Worm (Caenorhabditis elegans) whole organism, young adult: Measurements from ENCODE around the gene M05D6.5.
A peak's percentile ranks its signal among the peaks of the same experiment; 100 is the strongest.

ENCODE experiments used
- B0019.2 ChIP-seq: fragments of 200-800 bp; sonication (Bioruptor generic); conservative IDR thresholded peaks from 2 replicates; pipeline ENCODE4 v1.3.6; 2022; ENCODE audit warnings: missing genetic modification reagents, missing genetic modification characterization, missing compliant biosample characterization
- F10E7.11 ChIP-seq: sonication (generic microtip); optimal IDR thresholded peaks from 2 replicates; lab custom pipeline; 2017; ENCODE audit warnings: mild to moderate bottlenecking, missing genetic modification characterization, moderate library complexity, missing compliant biosample characterization
- F37B4.10 ChIP-seq: fragments of 200-800 bp; sonication (Bioruptor generic); IDR thresholded peaks from 2 replicates; pipeline ENCODE4 v1.3.6; 2022; ENCODE audit warnings: missing genetic modification characterization, missing compliant biosample characterization
- F49E8.2 ChIP-seq: sonication (generic microtip); optimal IDR thresholded peaks from 3 replicates; lab custom pipeline; 2017; ENCODE audit warnings: missing genetic modification characterization, mild to moderate bottlenecking, missing compliant biosample characterization, antibody characterized with exemption, moderate library complexity; ENCODE audit not compliant: insufficient read depth
- F57C9.4 ChIP-seq: sonication (generic microtip); optimal IDR thresholded peaks from 2 replicates; lab custom pipeline; 2017; ENCODE audit warnings: mild to moderate bottlenecking, missing genetic modification characterization, missing compliant biosample characterization
- T07F8.4 ChIP-seq: sonication (generic microtip); optimal IDR thresholded peaks from 2 replicates; lab custom pipeline; 2016; ENCODE audit warnings: mild to moderate bottlenecking, missing genetic modification characterization, moderate library complexity, missing compliant biosample characterization
- T26A5.8 ChIP-seq: sonication (generic microtip); optimal IDR thresholded peaks from 2 replicates; lab custom pipeline; 2016; ENCODE audit warnings: missing genetic modification characterization, missing compliant biosample characterization
- Y67H2A.10 ChIP-seq: fragments of 200-800 bp; sonication (Bioruptor generic); conservative IDR thresholded peaks from 2 replicates; pipeline ENCODE4 v1.3.6; 2022; ENCODE audit warnings: missing genetic modification reagents, missing genetic modification characterization, missing compliant biosample characterization
- ZK185.1 ChIP-seq: sonication (generic microtip); optimal IDR thresholded peaks from 2 replicates; lab custom pipeline; 2016; ENCODE audit warnings: mild to moderate bottlenecking, missing genetic modification characterization, missing compliant biosample characterization; ENCODE audit not compliant: poor library complexity, severe bottlenecking
- aptf-3 ChIP-seq: fragments of 200-800 bp; sonication (Bioruptor generic); IDR thresholded peaks from 2 replicates; pipeline ENCODE4 v1.3.6; 2022; ENCODE audit warnings: missing genetic modification characterization, missing compliant biosample characterization
- athp-1 ChIP-seq: sonication (generic microtip); optimal IDR thresholded peaks from 2 replicates; lab custom pipeline; 2017; ENCODE audit warnings: mild to moderate bottlenecking, missing genetic modification characterization, missing compliant biosample characterization
- attf-3 ChIP-seq: fragments of 200-800 bp; sonication (Bioruptor generic); conservative IDR thresholded peaks from 2 replicates; pipeline ENCODE4 v1.3.6; 2022; ENCODE audit warnings: missing genetic modification reagents, missing genetic modification characterization, missing compliant biosample characterization
- attf-5 ChIP-seq: fragments of 200-800 bp; sonication (Bioruptor generic); optimal IDR thresholded peaks from 2 replicates; lab custom pipeline; 2018; ENCODE audit warnings: mild to moderate bottlenecking, missing genetic modification characterization, missing compliant biosample characterization
- cebp-1 ChIP-seq, 2 experiments: fragments of 200-800 bp in 1 of 2; sonication (Bioruptor generic) in 1 of 2; sonication (generic microtip) in 1 of 2; IDR thresholded peaks in 1 of 2; optimal IDR thresholded peaks in 1 of 2; 2 replicates each; pipeline versions ENCODE4 v1.3.6 to Lab custom; 2017 to 2022; ENCODE audit warnings: missing compliant biosample characterization in 2 of 2, missing genetic modification characterization in 2 of 2, mild to moderate bottlenecking in 1 of 2, missing genetic modification reagents in 1 of 2, moderate library complexity in 1 of 2
- ceh-100 ChIP-seq: fragments of 200-800 bp; sonication (Bioruptor generic); IDR thresholded peaks from 2 replicates; pipeline ENCODE4 v1.3.6; 2022; ENCODE audit warnings: missing genetic modification reagents, missing genetic modification characterization, missing compliant biosample characterization
- ceh-40 ChIP-seq: fragments of 200-800 bp; sonication (Bioruptor generic); IDR thresholded peaks from 2 replicates; pipeline ENCODE4 v1.3.6; 2022; ENCODE audit warnings: missing genetic modification characterization, missing compliant biosample characterization
- chd-7 ChIP-seq: sonication (generic microtip); optimal IDR thresholded peaks from 2 replicates; lab custom pipeline; 2016; ENCODE audit warnings: mild to moderate bottlenecking, missing genetic modification characterization, moderate library complexity, missing compliant biosample characterization
- die-1 ChIP-seq: sonication (generic microtip); optimal IDR thresholded peaks from 2 replicates; lab custom pipeline; 2016; ENCODE audit warnings: missing genotype, mild to moderate bottlenecking, missing genetic modification characterization, missing compliant biosample characterization
- efl-1 ChIP-seq: fragments of 150-350 bp; optimal IDR thresholded peaks from 2 replicates; lab custom pipeline; 2014; ENCODE audit warnings: missing biosample characterization, missing genetic modification reagents, missing genetic modification characterization
- egl-44 ChIP-seq: fragments of 200-800 bp; sonication (Bioruptor generic); IDR thresholded peaks from 2 replicates; pipeline ENCODE4 v1.3.6; 2022; ENCODE audit warnings: missing genetic modification reagents, missing genetic modification characterization, missing compliant biosample characterization
- ets-4 ChIP-seq: fragments of 200-800 bp; sonication (Bioruptor generic); optimal IDR thresholded peaks from 2 replicates; lab custom pipeline; 2018; ENCODE audit warnings: mild to moderate bottlenecking, missing genetic modification characterization, missing compliant biosample characterization
- hlh-26 ChIP-seq: fragments of 200-800 bp; sonication (Bioruptor generic); conservative IDR thresholded peaks from 2 replicates; pipeline ENCODE4 v1.3.6; 2022; ENCODE audit warnings: missing genetic modification reagents, missing genetic modification characterization, missing compliant biosample characterization
- hmg-1.2 ChIP-seq: fragments of 200-800 bp; sonication (Bioruptor generic); IDR thresholded peaks from 2 replicates; pipeline ENCODE4 v1.3.6; 2022; ENCODE audit warnings: missing genetic modification reagents, missing genetic modification characterization, missing compliant biosample characterization
- lin-40 ChIP-seq: sonication (generic microtip); optimal IDR thresholded peaks from 2 replicates; lab custom pipeline; 2016; ENCODE audit warnings: missing genetic modification characterization, mild to moderate bottlenecking, missing compliant biosample characterization, missing genotype, missing genetic modification reagents
- lin-54 ChIP-seq: fragments of 200-800 bp; sonication (Bioruptor generic); optimal IDR thresholded peaks from 2 replicates; lab custom pipeline; 2018; ENCODE audit warnings: mild to moderate bottlenecking, missing genetic modification characterization, missing compliant biosample characterization
- lsl-1 ChIP-seq: fragments of 200-800 bp; sonication (Bioruptor generic); optimal IDR thresholded peaks from 2 replicates; lab custom pipeline; 2018; ENCODE audit warnings: mild to moderate bottlenecking, missing genetic modification characterization, moderate library complexity, missing compliant biosample characterization
- madf-10 ChIP-seq: sonication (generic microtip); optimal IDR thresholded peaks from 2 replicates; lab custom pipeline; 2016; ENCODE audit warnings: mild to moderate bottlenecking, missing genetic modification characterization, missing compliant biosample characterization
- madf-6 ChIP-seq: fragments of 200-800 bp; sonication (Bioruptor generic); IDR thresholded peaks from 2 replicates; pipeline ENCODE4 v1.3.6; 2022; ENCODE audit warnings: missing genetic modification reagents, missing genetic modification characterization, missing compliant biosample characterization
- mxl-1 ChIP-seq: sonication (generic microtip); optimal IDR thresholded peaks from 2 replicates; lab custom pipeline; 2016; ENCODE audit warnings: missing genetic modification characterization, missing compliant biosample characterization
- nfya-2 ChIP-seq: fragments of 200-800 bp; sonication (Bioruptor generic); IDR thresholded peaks from 2 replicates; pipeline ENCODE4 v1.3.6; 2022; ENCODE audit warnings: missing genetic modification reagents, missing genetic modification characterization, missing compliant biosample characterization
- nhr-120 ChIP-seq: fragments of 200-800 bp; sonication (Bioruptor generic); IDR thresholded peaks from 2 replicates; pipeline ENCODE4 v1.3.6; 2022; ENCODE audit warnings: missing genetic modification characterization, missing compliant biosample characterization
- nhr-27 ChIP-seq: fragments of 200-800 bp; sonication (Bioruptor generic); optimal IDR thresholded peaks from 2 replicates; lab custom pipeline; 2018; ENCODE audit warnings: mild to moderate bottlenecking, missing genetic modification characterization, moderate library complexity, missing compliant biosample characterization
- repo-1 ChIP-seq: sonication (generic microtip); optimal IDR thresholded peaks from 2 replicates; lab custom pipeline; 2017; ENCODE audit warnings: mild to moderate bottlenecking, missing genetic modification characterization, missing compliant biosample characterization
- rpc-1 ChIP-seq, 2 experiments: fragments of 150-350 bp in 1 of 2; sonication (generic microtip) in 1 of 2; optimal IDR thresholded peaks; 2 replicates each; lab custom pipeline; 2014 to 2018; ENCODE audit warnings: missing biosample characterization in 1 of 2, missing genetic modification characterization in 1 of 2, missing genetic modification reagents in 1 of 2, missing genotype in 1 of 2
- sdz-38 ChIP-seq: sonication (generic microtip); optimal IDR thresholded peaks from 2 replicates; lab custom pipeline; 2016; ENCODE audit warnings: missing genotype, missing genetic modification characterization, missing compliant biosample characterization
- snpc-3.4 ChIP-seq: sonication (generic microtip); optimal IDR thresholded peaks from 2 replicates; lab custom pipeline; 2017; ENCODE audit warnings: missing genetic modification characterization, mild to moderate bottlenecking, missing compliant biosample characterization, antibody characterized with exemption, moderate library complexity, missing genotype, missing genetic modification reagents
- snpc-4 ChIP-seq, 5 experiments: fragments of 150-350 bp in 1 of 5; sonication (generic microtip) in 4 of 5; optimal IDR thresholded peaks; 2 replicates each; lab custom pipeline; 2014 to 2018; ENCODE audit warnings: missing genetic modification characterization in 5 of 5, missing biosample characterization in 3 of 5, antibody characterized with exemption in 2 of 5, mild to moderate bottlenecking in 2 of 5, missing compliant biosample characterization in 2 of 5, missing genotype in 2 of 5, moderate library complexity in 2 of 5, missing genetic modification reagents in 1 of 5
- sptf-2 ChIP-seq: fragments of 200-800 bp; sonication (Bioruptor generic); optimal IDR thresholded peaks from 2 replicates; lab custom pipeline; 2018; ENCODE audit warnings: mild to moderate bottlenecking, missing genetic modification characterization, missing compliant biosample characterization
- tbp1 ChIP-seq: fragments of 200-800 bp; sonication (Bioruptor generic); optimal IDR thresholded peaks from 2 replicates; lab custom pipeline; 2018; ENCODE audit warnings: mild to moderate bottlenecking, missing genetic modification characterization, missing compliant biosample characterization
- tbx-9 ChIP-seq: sonication (generic microtip); optimal IDR thresholded peaks from 2 replicates; lab custom pipeline; 2016; ENCODE audit warnings: borderline replicate concordance, missing genetic modification characterization, inconsistent platforms, missing compliant biosample characterization
- zim-3 ChIP-seq: sonication (generic microtip); optimal IDR thresholded peaks from 2 replicates; lab custom pipeline; 2017; ENCODE audit warnings: mild to moderate bottlenecking, missing genetic modification characterization, moderate library complexity, missing compliant biosample characterization
- ztf-22 ChIP-seq: fragments of 200-800 bp; sonication (Bioruptor generic); optimal IDR thresholded peaks from 2 replicates; lab custom pipeline; 2018; ENCODE audit warnings: mild to moderate bottlenecking, missing genetic modification characterization, moderate library complexity, missing compliant biosample characterization
- ztf-25 ChIP-seq: fragments of 200-800 bp; sonication (Bioruptor generic); IDR thresholded peaks from 2 replicates; pipeline ENCODE4 v1.3.6; 2022; ENCODE audit warnings: missing genetic modification reagents, missing genetic modification characterization, missing compliant biosample characterization
- ztf-28 ChIP-seq: fragments of 200-800 bp; sonication (Bioruptor generic); IDR thresholded peaks from 2 replicates; pipeline ENCODE4 v1.3.6; 2022; ENCODE audit warnings: missing genetic modification reagents, missing genetic modification characterization, missing compliant biosample characterization

Gene M05D6.5

ce11 chrII:8466874-8467273 lies 15.1 kb downstream of the M05D6.5 start, which contains the start of gene F22B5.10:
TSS of gene F22B5.10 (plus strand) at chrII:8467174.
- TF ChIP-seq snpc-3.4 (tag; lab: Kevin White, UChicago) (peak; percentile 20), madf-10 (tag; lab: Kevin White, UChicago) (no peak), sptf-2 (GFP tag; lab: Kevin White, UChicago) (no peak), snpc-4 (GFP tag; optimal IDR thresholded peaks at IDR 0.05; lab: Kevin White, UChicago) (no peak), snpc-4 (tag; optimal IDR thresholded peaks at IDR 0.05; lab: Kevin White, UChicago) (no peak), hmg-1.2 (GFP tag; lab: Robert Waterston, UW) (no peak)
- TF ChIP-seq, all 124 proteins: peak for 1

DNA sequence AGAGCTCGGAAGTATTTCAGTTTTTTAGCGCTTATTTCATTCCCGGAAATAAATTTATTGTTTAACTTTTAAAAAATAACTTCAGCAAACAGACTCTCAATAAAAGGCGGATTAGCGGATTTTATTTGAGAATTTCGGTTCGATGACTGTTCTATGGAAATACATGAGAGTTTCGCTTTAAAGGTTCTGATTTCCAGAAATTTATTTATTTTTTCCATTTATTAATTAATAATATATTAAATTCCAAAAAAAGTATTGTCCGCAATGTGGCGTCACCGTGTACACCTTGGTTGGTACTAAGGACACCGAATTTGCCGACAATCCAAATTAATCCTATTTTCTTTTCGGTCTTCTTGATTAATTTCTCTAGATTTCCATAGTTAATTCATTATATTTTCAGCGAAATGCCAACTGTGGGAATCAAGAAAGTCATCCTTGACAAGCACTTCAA lies 17.5 kb downstream of the M05D6.5 start, which contains the start of gene fars-3:
Gene fars-3, plus strand, starts transcription at position 401 of the 451 bp plus-strand sequence.
- no peak for TF ChIP-seq ZK185.1 (tag; lab: Kevin White, UChicago)
- peak; percentile 57 for TF ChIP-seq athp-1 (tag; lab: Kevin White, UChicago)
- TF ChIP-seq sdz-38 (tag; lab: Kevin White, UChicago) = no peak
- no peak for TF ChIP-seq F57C9.4 (tag; lab: Kevin White, UChicago)
- no peak for TF ChIP-seq repo-1 (tag; lab: Kevin White, UChicago)
- TF ChIP-seq cebp-1 (GFP tag; IDR thresholded peaks at IDR 0.05; lab: Robert Waterston, UW) = no peak
- TF ChIP-seq cebp-1 (tag; optimal IDR thresholded peaks at IDR 0.05; lab: Kevin White, UChicago) = peak; percentile 55
- TF ChIP-seq lin-40 = no peak
- TF ChIP-seq attf-5 (GFP tag; lab: Kevin White, UChicago) = no peak
- peak; percentile 14 for TF ChIP-seq snpc-4 (GFP tag; optimal IDR thresholded peaks at IDR 0.05; lab: Kevin White, UChicago)
- TF ChIP-seq snpc-4 (tag; optimal IDR thresholded peaks at IDR 0.05; lab: Kevin White, UChicago) = peak in 1 of 4 experiments; percentile 41
- TF ChIP-seq hlh-26 = no peak
- no peak for TF ChIP-seq rpc-1 (optimal IDR thresholded peaks at IDR 0.05; lab: Kevin White, UChicago)
- no peak for TF ChIP-seq rpc-1 (tag; optimal IDR thresholded peaks at IDR 0.05; lab: Kevin White, UChicago)
- TF ChIP-seq T26A5.8 (tag; lab: Kevin White, UChicago) = peak; percentile 0
- TF ChIP-seq sptf-2 (GFP tag; lab: Kevin White, UChicago) = no peak
- peak; percentile 55 for TF ChIP-seq nhr-27
- peak; percentile 2 for TF ChIP-seq lsl-1 (GFP tag; lab: Kevin White, UChicago)
- peak; percentile 41 for TF ChIP-seq hmg-1.2 (GFP tag; lab: Robert Waterston, UW)
- peak; percentile 57 for TF ChIP-seq madf-6
- TF ChIP-seq tbx-9 (tag; lab: Kevin White, UChicago) = no peak
- no peak for TF ChIP-seq zim-3
- TF ChIP-seq ceh-40 (GFP tag; lab: Robert Waterston, UW) = peak; percentile 21; the same call in 1 of the 2 replicates
- peak; percentile 61 for TF ChIP-seq lin-54 (GFP tag; lab: Kevin White, UChicago)
- TF ChIP-seq mxl-1 (tag; lab: Kevin White, UChicago) = no peak
- TF ChIP-seq aptf-3 = no peak
- no peak for TF ChIP-seq die-1 (tag; lab: Kevin White, UChicago)
- TF ChIP-seq F37B4.10 (GFP tag; lab: Robert Waterston, UW) = no peak
- TF ChIP-seq attf-3 (GFP tag; lab: Robert Waterston, UW) = no peak
- TF ChIP-seq efl-1 (GFP tag; lab: Kevin White, UChicago) = no peak
- no peak for TF ChIP-seq nhr-120 (GFP tag; lab: Robert Waterston, UW)
- no peak for TF ChIP-seq ceh-100 (GFP tag; lab: Robert Waterston, UW)
- TF ChIP-seq egl-44 = no peak
- TF ChIP-seq B0019.2 (GFP tag; lab: Robert Waterston, UW) = no peak
- TF ChIP-seq Y67H2A.10 (GFP tag; lab: Robert Waterston, UW) = 0 out of 2 replicates have a peak, but pooled peaks have one; percentile 32
- peak; percentile 34; the same call in 1 of the 2 replicates for TF ChIP-seq ztf-25
- TF ChIP-seq nfya-2 (GFP tag; lab: Robert Waterston, UW) = no peak
- TF ChIP-seq T07F8.4 (tag; lab: Kevin White, UChicago) = no peak
- TF ChIP-seq ztf-22 (GFP tag; lab: Kevin White, UChicago) = no peak
- no peak for TF ChIP-seq F10E7.11 (tag; lab: Kevin White, UChicago)
- TF ChIP-seq tbp1 (GFP tag; lab: Kevin White, UChicago) = peak; percentile 24
- TF ChIP-seq ets-4 (GFP tag; lab: Kevin White, UChicago) = no peak
- no peak for TF ChIP-seq chd-7 (tag; lab: Kevin White, UChicago)
- no peak for TF ChIP-seq F49E8.2 (tag; lab: Kevin White, UChicago)
- TF ChIP-seq ztf-28 (GFP tag; lab: Robert Waterston, UW) = no peak
